Worm (Caenorhabditis elegans) whole organism, mixed stage, embryonic: ENCODE measurements around the gene F13C5.3.
A peak's percentile ranks its signal among the peaks of the same experiment; 100 is the strongest.

ENCODE experiments used
- blmp-1 ChIP-seq: fragments of 150-350 bp; optimal IDR thresholded peaks from 2 replicates; lab custom pipeline; 2014; ENCODE audit warnings: missing biosample characterization, missing genetic modification characterization
- ces-1 ChIP-seq: fragments of 150-350 bp; optimal IDR thresholded peaks from 2 replicates; lab custom pipeline; 2014; ENCODE audit warnings: missing biosample characterization, missing genetic modification reagents, missing genetic modification characterization
- elt-3 ChIP-seq: fragments of 150-350 bp; optimal IDR thresholded peaks from 2 replicates; lab custom pipeline; 2014; ENCODE audit warnings: missing biosample characterization, missing genetic modification characterization
- lsy-2 ChIP-seq: fragments of 150-350 bp; optimal IDR thresholded peaks from 2 replicates; lab custom pipeline; 2014; ENCODE audit warnings: missing biosample characterization, missing genetic modification characterization
- mab-5 ChIP-seq: fragments of 150-350 bp; optimal IDR thresholded peaks from 2 replicates; lab custom pipeline; 2014; ENCODE audit warnings: missing biosample characterization, missing genetic modification characterization
- nhr-237 ChIP-seq: fragments of 150-350 bp; optimal IDR thresholded peaks from 2 replicates; lab custom pipeline; 2014; ENCODE audit warnings: missing biosample characterization, missing genetic modification characterization
- pha-4 ChIP-seq: fragments of 150-350 bp; optimal IDR thresholded peaks from 2 replicates; lab custom pipeline; 2018; ENCODE audit warnings: missing biosample characterization, missing genetic modification reagents, missing genetic modification characterization
- snpc-4 ChIP-seq: fragments of 150-350 bp; optimal IDR thresholded peaks from 2 replicates; lab custom pipeline; 2014; ENCODE audit warnings: missing biosample characterization, missing genetic modification characterization
- unc-62 ChIP-seq: fragments of 150-350 bp; optimal IDR thresholded peaks from 2 replicates; lab custom pipeline; 2014; ENCODE audit warnings: missing biosample characterization, missing genetic modification reagents, missing genetic modification characterization
- ztf-11 ChIP-seq: fragments of 150-350 bp; optimal IDR thresholded peaks from 2 replicates; lab custom pipeline; 2014; ENCODE audit warnings: missing biosample characterization, missing genetic modification characterization

ce11 chrX:601340-601757 is 2.0 kb upstream of the F13C5.3 start:
- TF ChIP-seq unc-62 (GFP tag; lab: Kevin White, UChicago) (peak; percentile 12), nhr-237 (tag; lab: Kevin White, UChicago) (no peak), pha-4 (tag; lab: Kevin White, UChicago) (no peak), lsy-2 (tag; lab: Kevin White, UChicago) (peak; percentile 0), elt-3 (tag; lab: Kevin White, UChicago) (no peak), ztf-11 (tag; lab: Kevin White, UChicago) (no peak), snpc-4 (tag; lab: Kevin White, UChicago) (no peak), ces-1 (peak; percentile 93), blmp-1 (tag; lab: Kevin White, UChicago) (no peak), mab-5 (no peak)
